Fruit fly (Drosophila melanogaster) whole organism, wandering third instar larva: Measurements from ENCODE around the gene fry.

ENCODE experiments used
- Abd-B ChIP-seq: fragments of >200 bp; optimal IDR thresholded peaks from 2 replicates; lab custom pipeline; 2017; ENCODE audit warnings: missing biosample characterization, missing genetic modification characterization
- CG32264 ChIP-seq: fragments of 200-800 bp; sonication (Bioruptor generic); optimal IDR thresholded peaks from 2 replicates; lab custom pipeline; 2016; ENCODE audit warnings: missing biosample characterization, missing genetic modification characterization
- CG9705 ChIP-seq: fragments of 200-800 bp; sonication (Bioruptor generic); optimal IDR thresholded peaks from 2 replicates; lab custom pipeline; 2018; ENCODE audit warnings: missing biosample characterization, mild to moderate bottlenecking, missing genetic modification characterization
- Dif ChIP-seq: fragments of 200-275, 200-300 bp; sonication (Bioruptor generic); optimal IDR thresholded peaks from 2 replicates; lab custom pipeline; 2018; ENCODE audit warnings: missing biosample characterization, missing genetic modification characterization; ENCODE audit not compliant: partially characterized antibody
- Hnf4 ChIP-seq: fragments of 200-800 bp; sonication (Bioruptor generic); optimal IDR thresholded peaks from 2 replicates; lab custom pipeline; 2016; ENCODE audit warnings: missing biosample characterization, mild to moderate bottlenecking, missing genetic modification characterization
- Myc ChIP-seq: fragments of >200 bp; optimal IDR thresholded peaks from 2 replicates; lab custom pipeline; 2017
- N ChIP-seq: fragments of >200 bp; optimal IDR thresholded peaks from 2 replicates; lab custom pipeline; 2018; ENCODE audit warnings: missing biosample characterization, missing external identifiers, missing genetic modification characterization
- OdsH ChIP-seq: fragments of 200-800 bp; sonication (Bioruptor generic); optimal IDR thresholded peaks from 2 replicates; lab custom pipeline; 2016; ENCODE audit warnings: missing biosample characterization, mild to moderate bottlenecking, missing genetic modification characterization
- Rel ChIP-seq, 2 experiments: fragments of 200-800 bp; sonication (Bioruptor generic) in 1 of 2; optimal IDR thresholded peaks; 2 replicates in 1 of 2; 3 replicates in 1 of 2; lab custom pipeline; 2016 to 2019; ENCODE audit warnings: mild to moderate bottlenecking in 2 of 2, missing biosample characterization in 2 of 2, missing genetic modification characterization in 2 of 2, moderate library complexity in 1 of 2
- Sp1 ChIP-seq: fragments of 200-800 bp; sonication (Bioruptor generic); optimal IDR thresholded peaks from 3 replicates; lab custom pipeline; 2019; ENCODE audit warnings: missing biosample characterization, mild to moderate bottlenecking, missing genetic modification characterization, moderate library complexity
- Vsx2 ChIP-seq: fragments of 200-300, 225-300 bp; sonication (Bioruptor generic); optimal IDR thresholded peaks from 2 replicates; lab custom pipeline; 2018; ENCODE audit warnings: missing biosample characterization, missing genetic modification characterization; ENCODE audit not compliant: partially characterized antibody
- br ChIP-seq: fragments of 200-800 bp; sonication (Bioruptor generic); optimal IDR thresholded peaks from 2 replicates; lab custom pipeline; 2016; ENCODE audit warnings: missing biosample characterization, missing genetic modification characterization
- brk ChIP-seq: fragments of 200-800 bp; sonication (Bioruptor generic); optimal IDR thresholded peaks from 2 replicates; lab custom pipeline; 2016; ENCODE audit warnings: missing biosample characterization, mild to moderate bottlenecking, missing genetic modification characterization
- dl ChIP-seq, 2 experiments: fragments of 175-275, 200-275 bp in 1 of 2; fragments of 200-275 bp in 1 of 2; sonication (Bioruptor generic); optimal IDR thresholded peaks; lab custom pipeline; 2018; ENCODE audit warnings: mild to moderate bottlenecking in 2 of 2, missing biosample characterization in 2 of 2, missing genetic modification characterization in 2 of 2, moderate library complexity in 2 of 2; ENCODE audit not compliant: partially characterized antibody in 2 of 2, insufficient read depth in 1 of 2
- dmrt93B ChIP-seq: fragments of 200-800 bp; sonication (Bioruptor generic); optimal IDR thresholded peaks from 2 replicates; lab custom pipeline; 2018; ENCODE audit warnings: missing biosample characterization, mild to moderate bottlenecking, missing genetic modification characterization
- ey ChIP-seq: fragments of 200-800 bp; sonication (Bioruptor generic); optimal IDR thresholded peaks from 2 replicates; lab custom pipeline; 2016; ENCODE audit warnings: missing biosample characterization, missing genetic modification characterization
- fru ChIP-seq: fragments of 200-800 bp; sonication (Bioruptor generic); optimal IDR thresholded peaks from 3 replicates; lab custom pipeline; 2016; ENCODE audit warnings: missing biosample characterization, mild to moderate bottlenecking, missing genetic modification characterization
- h ChIP-seq: fragments of 200-800 bp; sonication (Bioruptor generic); optimal IDR thresholded peaks from 3 replicates; lab custom pipeline; 2016; ENCODE audit warnings: missing biosample characterization, mild to moderate bottlenecking, missing genetic modification characterization
- jim ChIP-seq: fragments of 175-275, 200-325 bp; sonication (Bioruptor generic); optimal IDR thresholded peaks from 2 replicates; lab custom pipeline; 2016; ENCODE audit warnings: missing biosample characterization, mild to moderate bottlenecking, missing genetic modification characterization
- pan ChIP-seq: fragments of >200 bp; optimal IDR thresholded peaks from 2 replicates; lab custom pipeline; 2017
- psq ChIP-seq: fragments of 200-800 bp; sonication (Bioruptor generic); optimal IDR thresholded peaks from 3 replicates; lab custom pipeline; 2017; ENCODE audit warnings: missing biosample characterization, mild to moderate bottlenecking, missing genetic modification characterization, moderate library complexity
- rgr ChIP-seq: fragments of 200-800 bp; sonication (Bioruptor generic); optimal IDR thresholded peaks from 3 replicates; lab custom pipeline; 2016; ENCODE audit warnings: missing biosample characterization, mild to moderate bottlenecking, missing genetic modification characterization
- sage ChIP-seq: fragments of 200-800 bp; sonication (Bioruptor generic); optimal IDR thresholded peaks from 2 replicates; lab custom pipeline; 2016; ENCODE audit warnings: missing biosample characterization, mild to moderate bottlenecking, missing genetic modification characterization
- sv ChIP-seq: fragments of 200-800 bp; sonication (Bioruptor generic); optimal IDR thresholded peaks from 3 replicates; lab custom pipeline; 2016; ENCODE audit warnings: missing biosample characterization, missing genetic modification characterization
- tai ChIP-seq: sonication (Bioruptor generic); optimal IDR thresholded peaks from 2 replicates; lab custom pipeline; 2016; ENCODE audit warnings: missing biosample characterization, missing genetic modification characterization
- usp ChIP-seq: fragments of >200 bp; optimal IDR thresholded peaks from 2 replicates; lab custom pipeline; 2017; ENCODE audit warnings: missing biosample characterization, missing genetic modification characterization

Gene fry

DNA sequence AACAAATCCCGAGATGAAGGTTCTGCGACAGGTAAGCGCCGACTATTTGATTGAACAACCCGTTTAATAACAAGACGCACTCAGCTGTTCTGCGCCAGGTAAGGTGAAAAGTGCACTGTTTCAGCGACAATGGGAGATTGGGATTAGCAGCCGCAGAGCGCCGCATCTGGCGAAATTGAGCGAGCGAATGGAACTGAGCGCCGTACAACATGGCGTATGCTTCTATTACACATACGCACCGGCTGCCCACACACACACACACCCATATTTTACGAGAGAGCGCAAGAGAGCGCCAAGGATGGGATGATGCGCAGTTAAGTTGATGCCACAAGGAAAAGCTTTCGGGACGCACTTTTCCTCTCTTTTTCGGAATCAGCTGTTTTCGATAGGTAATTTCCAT lies 16.3 kb upstream of the fry start:
- TF ChIP-seq CG9705 (GFP tag; lab: Kevin White, UChicago), result no peak
- no peak for TF ChIP-seq ey (GFP tag; lab: Kevin White, UChicago)
- no peak for TF ChIP-seq jim
- TF ChIP-seq Sp1 (GFP tag; lab: Kevin White, UChicago), result no peak
- TF ChIP-seq Abd-B (GFP tag; lab: Kevin White, UChicago), result no peak
- TF ChIP-seq Dif (GFP tag; lab: Kevin White, UChicago), result peak; percentile 66
- TF ChIP-seq fru, result no peak
- TF ChIP-seq sage (GFP tag; lab: Kevin White, UChicago), result no peak
- no peak for TF ChIP-seq br (GFP tag; lab: Kevin White, UChicago)
- TF ChIP-seq Rel (GFP tag; optimal IDR thresholded peaks at IDR 0.05; lab: Kevin White, UChicago), result no peak
- TF ChIP-seq Rel (tag; optimal IDR thresholded peaks at IDR 0.05; lab: Kevin White, UChicago), result no peak
- TF ChIP-seq dl (GFP tag; optimal IDR thresholded peaks at IDR 0.05; lab: Kevin White, UChicago; ENCODE audit: insufficient read depth in 1 of 2, partially characterized antibody in 2 of 2), result peak; percentile 35 to 64
- TF ChIP-seq N, result no peak
- TF ChIP-seq pan (lab: Kevin White, UChicago), result no peak
- no peak for TF ChIP-seq Hnf4 (GFP tag; lab: Kevin White, UChicago)
- TF ChIP-seq, all 38 proteins: peak for 2

DNA sequence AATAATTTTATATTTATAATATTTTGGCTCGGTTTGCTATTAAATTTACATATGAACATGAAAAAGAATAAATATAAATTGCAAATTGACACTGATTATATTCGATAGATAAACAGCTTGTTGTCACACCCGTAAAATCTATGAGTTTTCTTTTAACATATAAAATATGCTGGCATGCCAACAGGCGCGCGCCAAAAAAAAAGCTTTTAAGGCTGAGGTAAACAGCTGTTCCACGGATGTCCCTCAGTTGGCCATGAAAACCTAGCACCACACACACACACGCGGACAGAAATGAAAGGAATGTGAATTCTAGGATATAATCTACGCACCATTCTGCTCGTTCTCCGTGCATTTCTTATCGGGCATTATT lies 15.9 kb upstream of the fry start:
- TF ChIP-seq N (no peak), pan (lab: Kevin White, UChicago) (no peak), dl (GFP tag; optimal IDR thresholded peaks at IDR 0.05; lab: Kevin White, UChicago; ENCODE audit: insufficient read depth in 1 of 2, partially characterized antibody in 2 of 2) (no peak), Vsx2 (GFP tag; lab: Kevin White, UChicago) (no peak), tai (GFP tag; lab: Kevin White, UChicago) (no peak), rgr (GFP tag; lab: Kevin White, UChicago) (no peak), h (GFP tag; lab: Kevin White, UChicago) (no peak), usp (GFP tag; lab: Kevin White, UChicago) (no peak), Rel (GFP tag; optimal IDR thresholded peaks at IDR 0.05; lab: Kevin White, UChicago) (no peak), Rel (tag; optimal IDR thresholded peaks at IDR 0.05; lab: Kevin White, UChicago) (no peak), jim (no peak), psq (GFP tag; lab: Kevin White, UChicago) (no peak), OdsH (GFP tag; lab: Kevin White, UChicago) (no peak), CG32264 (GFP tag; lab: Kevin White, UChicago) (no peak), sv (GFP tag; lab: Kevin White, UChicago) (no peak), brk (GFP tag; lab: Kevin White, UChicago) (no peak), Abd-B (GFP tag; lab: Kevin White, UChicago) (no peak), fru (no peak), Hnf4 (GFP tag; lab: Kevin White, UChicago) (no peak), br (GFP tag; lab: Kevin White, UChicago) (no peak)
- TF ChIP-seq, all 38 proteins: peak for 0

DNA sequence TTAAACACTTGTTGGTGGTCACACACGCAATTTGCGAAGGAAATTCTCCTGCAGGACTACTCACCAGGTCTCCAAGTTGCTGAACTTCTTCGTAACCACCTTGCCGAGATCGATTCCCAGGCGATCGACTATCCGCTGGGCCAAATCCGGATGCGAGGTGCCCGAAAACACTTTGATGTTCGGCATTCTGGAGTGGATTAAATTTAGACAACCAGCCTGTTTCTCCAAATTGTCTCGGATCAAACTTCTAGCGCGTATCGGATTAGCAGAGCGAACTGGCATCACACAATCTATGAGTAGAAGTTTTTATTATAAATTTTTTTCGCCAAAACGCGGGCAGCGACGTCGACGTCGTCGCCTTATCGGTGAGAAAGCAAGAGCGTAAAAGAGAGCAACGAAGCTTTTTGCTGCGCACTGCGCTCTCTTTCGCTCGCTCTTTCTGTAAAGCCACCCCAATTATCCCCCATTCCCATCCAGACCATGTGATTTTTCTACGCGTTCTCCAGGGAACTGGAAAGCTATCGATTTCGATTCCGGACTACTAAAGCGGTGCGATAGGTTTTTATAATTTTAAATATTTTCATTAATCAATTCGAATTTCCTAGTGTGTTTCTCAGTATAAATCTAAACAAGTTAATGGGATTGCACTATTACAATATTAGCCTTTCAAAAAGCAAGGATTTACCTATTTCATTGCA lies 15.4 kb upstream of the fry start:
- TF ChIP-seq brk (GFP tag; lab: Kevin White, UChicago), result peak; percentile 62
- TF ChIP-seq Myc, result no peak
- TF ChIP-seq Rel (GFP tag; optimal IDR thresholded peaks at IDR 0.05; lab: Kevin White, UChicago), result no peak
- peak; percentile 36 for TF ChIP-seq Rel (tag; optimal IDR thresholded peaks at IDR 0.05; lab: Kevin White, UChicago)
- TF ChIP-seq dl (GFP tag; optimal IDR thresholded peaks at IDR 0.05; lab: Kevin White, UChicago; ENCODE audit: insufficient read depth in 1 of 2, partially characterized antibody in 2 of 2), result peak; percentile 84 to 92
- no peak for TF ChIP-seq sv (GFP tag; lab: Kevin White, UChicago)
- TF ChIP-seq sage (GFP tag; lab: Kevin White, UChicago), result peak; percentile 44
- TF ChIP-seq ey (GFP tag; lab: Kevin White, UChicago), result no peak
- TF ChIP-seq rgr (GFP tag; lab: Kevin White, UChicago), result no peak
- TF ChIP-seq Dif (GFP tag; lab: Kevin White, UChicago), result peak; percentile 94

dm6 chr3L:9693552-9694133 lies 14.7 kb upstream of the fry start:
- peak; percentile 0 for TF ChIP-seq sage (GFP tag; lab: Kevin White, UChicago)
- TF ChIP-seq N, result peak; percentile 21
- peak; percentile 53 for TF ChIP-seq Rel (GFP tag; optimal IDR thresholded peaks at IDR 0.05; lab: Kevin White, UChicago)
- no peak for TF ChIP-seq Rel (tag; optimal IDR thresholded peaks at IDR 0.05; lab: Kevin White, UChicago)
- TF ChIP-seq brk (GFP tag; lab: Kevin White, UChicago), result peak; percentile 16
- TF ChIP-seq dmrt93B (GFP tag; lab: Kevin White, UChicago), result no peak
